Worm (Caenorhabditis elegans): Measurements from ENCODE around the gene F15B10.3.
"Not testable (repeated sequence)": the region's sequence is repeated elsewhere in the genome, so short reads cannot be mapped to it uniquely, and the experiment has no call there.

F15B10.3 gene

DNA sequence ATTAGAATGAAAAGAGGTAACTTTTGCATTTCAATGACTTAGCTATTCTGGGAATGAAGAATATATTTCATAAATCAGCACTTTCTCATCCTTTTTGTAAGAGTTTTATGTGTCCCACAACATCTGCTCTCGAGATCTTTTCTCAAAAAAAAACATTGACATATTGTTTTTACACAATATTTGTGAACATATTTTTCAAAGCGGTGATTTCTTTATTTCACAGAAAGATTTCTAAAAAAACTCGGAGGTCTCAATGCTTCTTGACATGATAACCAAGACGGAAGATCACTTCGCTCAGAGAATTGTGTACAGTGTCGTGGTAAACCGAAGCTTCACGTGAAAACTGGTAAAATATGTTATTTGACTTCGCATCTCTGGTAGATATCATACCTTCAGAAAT lies 6.6 kb upstream of the F15B10.3 start, which contains the start of gene F38A5.22:
Gene F38A5.22 (minus strand): TSS at position 29 of the 400 bp plus-strand sequence.
- no peak for TF ChIP-seq flt-1 (GFP tag; IDR thresholded peaks at IDR 0.05)
- no peak for TF ChIP-seq ets-7 (tag; optimal IDR thresholded peaks at IDR 0.05)
- TF ChIP-seq tbx-37 (GFP tag; conservative IDR thresholded peaks at IDR 0.05) = no peak
- TF ChIP-seq ceh-13 (GFP tag; optimal IDR thresholded peaks at IDR 0.05) = no peak

DNA sequence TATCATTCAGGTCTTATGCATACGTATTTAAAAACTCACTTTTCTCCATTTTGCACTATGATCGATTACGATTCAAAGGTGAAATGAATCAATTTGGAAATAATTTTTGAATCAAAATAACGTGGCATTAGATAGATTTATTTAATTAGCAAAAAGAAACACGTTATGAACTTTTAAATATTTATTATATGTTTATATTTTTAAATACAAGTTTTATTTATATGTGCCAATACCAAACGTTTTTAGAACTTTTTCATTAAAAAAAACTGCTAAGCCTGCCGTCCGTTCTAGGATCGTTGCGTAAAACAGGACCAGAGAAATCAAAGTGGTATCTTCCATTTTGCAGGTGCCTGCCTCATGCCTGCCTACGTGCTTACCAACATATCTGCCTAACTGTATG lies 5.2 kb upstream of the F15B10.3 start, which contains the start of gene F38A5.6:
Gene F38A5.6 (minus strand): TSS at position 101 of the 400 bp plus-strand sequence.
- TF ChIP-seq scrt-1 (GFP tag; IDR thresholded peaks at IDR 0.05) (no peak), hmbx-1 (tag; optimal IDR thresholded peaks at IDR 0.05) (no peak), F13C5.2 (tag; optimal IDR thresholded peaks at IDR 0.05) (no peak), ceh-36 (tag; optimal IDR thresholded peaks at IDR 0.05) (no peak), ama-1 (optimal IDR thresholded peaks at IDR 0.05) (no peak), ceh-13 (GFP tag; optimal IDR thresholded peaks at IDR 0.05) (no peak), B0310.2 (tag; optimal IDR thresholded peaks at IDR 0.05) (no peak)

DNA sequence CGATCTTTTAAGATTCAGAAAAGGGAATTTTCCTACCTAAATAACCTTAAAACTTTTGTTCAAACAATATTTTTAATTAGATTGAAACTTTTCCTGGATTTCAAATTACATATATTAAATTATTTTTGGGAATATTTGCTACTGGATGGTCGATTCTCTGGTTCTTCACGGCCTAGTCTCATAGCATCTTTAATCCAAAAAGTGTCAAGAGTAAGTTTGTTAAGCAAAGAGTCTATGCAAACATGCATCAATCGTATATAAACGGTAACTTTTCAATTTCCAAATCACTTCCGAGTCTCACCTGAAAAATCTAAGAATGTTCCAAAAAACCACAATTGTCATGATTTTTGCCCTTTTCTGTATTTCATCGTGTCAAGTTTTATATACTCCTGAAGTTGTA lies 4.6 kb upstream of the F15B10.3 start, which contains the start of gene nspb-4:
Gene nspb-4 (plus strand): TSS at position 301 of the 400 bp plus-strand sequence.
- TF ChIP-seq sea-1 (GFP tag; conservative IDR thresholded peaks at IDR 0.05); tra-4 (tag; optimal IDR thresholded peaks at IDR 0.05); hnd-1 (tag; optimal IDR thresholded peaks at IDR 0.05): not testable (repeated sequence)

DNA sequence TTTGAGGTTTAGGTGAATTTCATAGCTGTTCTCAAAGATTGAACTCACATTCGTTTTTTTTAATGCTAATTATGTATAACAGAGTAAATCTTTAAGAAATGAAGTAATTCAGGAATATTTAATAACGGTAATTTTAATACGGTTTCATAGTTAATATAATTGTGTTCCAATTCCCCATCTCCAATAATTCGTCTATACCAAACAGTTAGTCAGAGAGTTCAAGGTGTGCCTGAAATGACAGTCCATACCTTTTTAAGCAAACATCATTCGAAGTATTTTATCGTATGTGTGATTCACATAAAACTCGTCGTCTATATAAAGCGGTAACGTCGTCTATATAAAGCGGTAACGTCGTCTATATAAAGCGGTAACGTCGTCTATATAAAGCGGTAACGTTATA lies 3.7 kb upstream of the F15B10.3 start, which contains the start of gene nspb-5:
Gene nspb-5 (plus strand): TSS at position 301 of the 400 bp plus-strand sequence.
- TF ChIP-seq tra-4, hnd-1, B0310.2 (tag; optimal IDR thresholded peaks at IDR 0.05): not testable (repeated sequence)

DNA sequence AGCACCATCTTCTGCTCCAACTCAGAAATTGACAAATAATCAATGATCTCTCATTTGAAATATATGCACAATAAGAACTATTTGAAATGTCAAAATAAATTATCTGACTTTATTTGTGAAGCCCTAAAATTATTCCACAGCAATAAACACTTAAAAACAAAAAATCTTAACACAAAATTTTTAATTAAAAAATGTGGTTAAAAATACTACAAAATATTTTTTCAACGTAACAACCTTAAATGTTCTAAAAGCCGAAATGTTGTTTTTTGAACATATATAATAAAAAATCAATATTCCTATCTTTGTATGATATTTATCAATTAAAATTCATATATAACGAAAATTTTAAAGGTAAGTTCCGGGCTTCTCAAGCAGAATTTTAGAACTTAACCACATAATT lies 3.0 kb upstream of the F15B10.3 start, which contains the start of gene F38A5.8:
Gene F38A5.8 (plus strand): TSS at position 301 of the 400 bp plus-strand sequence.
- no peak for TF ChIP-seq ceh-13 (GFP tag; optimal IDR thresholded peaks at IDR 0.05)
- no peak for TF ChIP-seq hnd-1 (tag; optimal IDR thresholded peaks at IDR 0.05)
- no peak for TF ChIP-seq hmg-4 (GFP tag; optimal IDR thresholded peaks at IDR 0.05)
- no peak for TF ChIP-seq ets-7 (tag; optimal IDR thresholded peaks at IDR 0.05)
- TF ChIP-seq ama-1 (optimal IDR thresholded peaks at IDR 0.05) = no peak
- TF ChIP-seq B0310.2 (tag; optimal IDR thresholded peaks at IDR 0.05) = no peak
- TF ChIP-seq pes-1 (GFP tag; IDR thresholded peaks at IDR 0.05) = no peak
- TF ChIP-seq tbx-37 (GFP tag; conservative IDR thresholded peaks at IDR 0.05) = no peak
- no peak for TF ChIP-seq hmbx-1 (tag; optimal IDR thresholded peaks at IDR 0.05)
- TF ChIP-seq tra-4 (tag; optimal IDR thresholded peaks at IDR 0.05) = no peak
- no peak for TF ChIP-seq tbx-11 (GFP tag; IDR thresholded peaks at IDR 0.05)
- TF ChIP-seq aly-1 (tag; optimal IDR thresholded peaks at IDR 0.05) = no peak
- no peak for TF ChIP-seq F13C5.2 (tag; optimal IDR thresholded peaks at IDR 0.05)
- no peak for TF ChIP-seq scrt-1 (GFP tag; IDR thresholded peaks at IDR 0.05)
- no peak for TF ChIP-seq flt-1 (GFP tag; IDR thresholded peaks at IDR 0.05)
- no peak for TF ChIP-seq ceh-36 (tag; optimal IDR thresholded peaks at IDR 0.05)
- TF ChIP-seq sea-1 (GFP tag; conservative IDR thresholded peaks at IDR 0.05) = no peak

DNA sequence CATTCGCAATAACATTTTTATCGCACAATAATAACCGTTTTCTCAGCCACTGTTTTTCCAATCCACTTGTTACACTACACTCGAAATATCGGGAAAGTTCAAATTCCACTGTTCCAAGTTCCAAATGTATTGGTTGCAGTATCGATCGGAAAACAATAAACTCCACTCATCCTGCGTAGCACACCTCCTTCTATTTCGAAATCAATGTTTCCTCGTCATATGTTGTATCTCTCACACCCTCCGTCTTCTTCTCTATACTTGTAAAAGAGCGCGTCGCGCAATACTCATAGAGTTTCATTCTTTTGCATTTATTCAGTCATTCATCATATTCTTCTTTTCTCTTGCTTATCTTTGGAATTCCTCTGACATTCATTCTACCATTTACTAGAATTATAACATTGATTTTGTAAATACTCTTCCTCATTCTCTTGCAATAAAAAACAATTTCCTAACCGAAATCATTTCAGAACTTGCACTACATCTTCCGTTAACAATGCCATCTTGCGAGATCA lies 1.2 kb upstream of the F15B10.3 start, which contains the start of gene sup-36:
Gene sup-36 (plus strand): TSS at position 462 of the 512 bp plus-strand sequence.
- TF ChIP-seq tra-4 (tag; optimal IDR thresholded peaks at IDR 0.05) = no peak
- no peak for TF ChIP-seq hmbx-1 (tag; optimal IDR thresholded peaks at IDR 0.05)
- no peak for TF ChIP-seq tbx-11 (GFP tag; IDR thresholded peaks at IDR 0.05)
- no peak for TF ChIP-seq B0310.2 (tag; optimal IDR thresholded peaks at IDR 0.05)
- no peak for TF ChIP-seq sea-1 (GFP tag; conservative IDR thresholded peaks at IDR 0.05)
- TF ChIP-seq scrt-1 (GFP tag; IDR thresholded peaks at IDR 0.05) = no peak
- TF ChIP-seq hmg-4 (GFP tag; optimal IDR thresholded peaks at IDR 0.05) = no peak
- no peak for TF ChIP-seq ama-1 (optimal IDR thresholded peaks at IDR 0.05)
- TF ChIP-seq tbx-37 (GFP tag; conservative IDR thresholded peaks at IDR 0.05) = no peak
- no peak for TF ChIP-seq flt-1 (GFP tag; IDR thresholded peaks at IDR 0.05)
- TF ChIP-seq ceh-13 (GFP tag; optimal IDR thresholded peaks at IDR 0.05) = no peak
- TF ChIP-seq aly-1 (tag; optimal IDR thresholded peaks at IDR 0.05) = no peak
- TF ChIP-seq ets-7 (tag; optimal IDR thresholded peaks at IDR 0.05) = no peak
- TF ChIP-seq pes-1 (GFP tag; IDR thresholded peaks at IDR 0.05) = no peak
- no peak for TF ChIP-seq F13C5.2 (tag; optimal IDR thresholded peaks at IDR 0.05)
- no peak for TF ChIP-seq hnd-1 (tag; optimal IDR thresholded peaks at IDR 0.05)
- no peak for TF ChIP-seq ceh-36 (tag; optimal IDR thresholded peaks at IDR 0.05)

DNA sequence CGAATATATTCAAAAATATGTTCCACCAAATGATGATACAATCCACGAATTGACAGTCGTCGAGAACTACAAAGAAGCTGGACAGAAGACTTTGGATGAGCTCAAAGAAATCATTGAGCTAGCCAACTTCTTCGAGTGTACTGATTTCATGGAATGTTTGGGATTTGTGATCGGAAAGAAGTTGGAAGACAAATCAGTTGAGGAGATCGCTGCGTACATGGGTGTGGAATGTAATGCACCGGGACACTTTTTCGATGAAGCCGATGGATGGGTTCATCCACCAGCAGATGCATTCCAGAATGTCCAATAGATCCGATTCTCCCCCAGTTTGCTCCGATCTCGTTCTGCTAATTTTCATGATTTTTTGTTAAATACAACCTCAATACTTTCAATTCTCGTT lies 1.1 kb downstream of the F15B10.3 start:
- no peak for TF ChIP-seq pes-1 (GFP tag; IDR thresholded peaks at IDR 0.05)
- TF ChIP-seq hmbx-1 (tag; optimal IDR thresholded peaks at IDR 0.05) = no peak
- TF ChIP-seq scrt-1 (GFP tag; IDR thresholded peaks at IDR 0.05) = no peak
- no peak for TF ChIP-seq ama-1 (optimal IDR thresholded peaks at IDR 0.05)
- TF ChIP-seq tbx-37 (GFP tag; conservative IDR thresholded peaks at IDR 0.05) = no peak

DNA sequence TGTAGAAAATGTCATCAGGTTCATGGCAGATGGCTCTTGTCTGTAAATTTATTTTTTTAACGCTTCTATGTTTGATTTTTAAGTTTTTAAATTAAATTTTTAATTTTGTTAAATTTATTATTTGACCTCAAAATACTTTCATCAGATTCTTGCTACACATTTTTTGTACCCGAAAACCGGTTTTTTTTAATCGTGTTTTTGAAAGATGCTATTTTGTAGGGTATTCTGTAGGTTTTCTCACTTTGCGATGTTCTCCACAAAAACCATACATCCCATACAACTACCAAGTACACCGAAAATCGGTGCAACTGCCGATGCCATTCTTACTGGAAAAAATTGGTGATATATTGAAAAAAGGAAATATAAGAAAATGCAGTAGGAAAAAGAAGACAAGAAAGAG lies 3.4 kb downstream of the F15B10.3 start, which contains the start of gene nstp-2:
Gene nstp-2 (minus strand): TSS at position 326 of the 400 bp plus-strand sequence.
- TF ChIP-seq aly-1 (tag; optimal IDR thresholded peaks at IDR 0.05) = no peak
- TF ChIP-seq sea-1 (GFP tag; conservative IDR thresholded peaks at IDR 0.05) = no peak
- TF ChIP-seq ama-1 (optimal IDR thresholded peaks at IDR 0.05) = no peak
- no peak for TF ChIP-seq flt-1 (GFP tag; IDR thresholded peaks at IDR 0.05)
- TF ChIP-seq ets-7 (tag; optimal IDR thresholded peaks at IDR 0.05) = no peak
- TF ChIP-seq tra-4 (tag; optimal IDR thresholded peaks at IDR 0.05) = no peak
- no peak for TF ChIP-seq scrt-1 (GFP tag; IDR thresholded peaks at IDR 0.05)
- TF ChIP-seq hmbx-1 (tag; optimal IDR thresholded peaks at IDR 0.05) = no peak
- no peak for TF ChIP-seq tbx-37 (GFP tag; conservative IDR thresholded peaks at IDR 0.05)

All from whole organism, early embryonic.